Fruit fly (Drosophila melanogaster): ENCODE results near the gene CG10973.

The CG10973 gene

dm6 chr3L:12741608-12742007, 13.0 kb downstream of the CG10973 start, which contains the start of gene CG32112 (continued):
- TF ChIP-seq CG1647 (GFP tag; optimal IDR thresholded peaks at IDR 0.05) (no peak), hth (optimal IDR thresholded peaks at IDR 0.05) (no peak), Pdp1 (GFP tag; optimal IDR thresholded peaks at IDR 0.05) (peak in 1 of 2 experiments; percentile 94), CG9932 (GFP tag; IDR thresholded peaks at IDR 0.05) (no peak), B-H2 (GFP tag; optimal IDR thresholded peaks at IDR 0.05) (no peak), bsh (GFP tag; optimal IDR thresholded peaks at IDR 0.05) (no peak), luna (GFP tag; optimal IDR thresholded peaks at IDR 0.05) (no peak), cg (GFP tag; optimal IDR thresholded peaks at IDR 0.05) (no peak), CG12299 (tag; optimal IDR thresholded peaks at IDR 0.05) (no peak), CG11696 (GFP tag; IDR thresholded peaks at IDR 0.05) (no peak), tap (tag; optimal IDR thresholded peaks at IDR 0.05) (no peak), CG13123 (GFP tag; optimal IDR thresholded peaks at IDR 0.05) (peak; percentile 5), chm (GFP tag; IDR thresholded peaks at IDR 0.05) (no peak), CG14050 (GFP tag; IDR thresholded peaks at IDR 0.05) (no peak), CG18011 (GFP tag; optimal IDR thresholded peaks at IDR 0.05) (no peak), CG8924 (tag; optimal IDR thresholded peaks at IDR 0.05) (no peak), B-H1 (GFP tag; IDR thresholded peaks at IDR 0.05) (no peak), BEAF-32 (GFP tag; optimal IDR thresholded peaks at IDR 0.05) (peak; percentile 74), onecut (GFP tag; IDR thresholded peaks at IDR 0.05) (no peak), CG14014 (GFP tag; IDR thresholded peaks at IDR 0.05) (no peak), unpg (GFP tag; optimal IDR thresholded peaks at IDR 0.05) (no peak)

- TF ChIP-seq CG2120 (GFP tag; optimal IDR thresholded peaks at IDR 0.05) (no peak), Eip74EF (GFP tag; optimal IDR thresholded peaks at IDR 0.05) (peak in 1 of 2 experiments; percentile 92)
Observed at dm6 chr3L:12735707-12736106, 18.9 kb downstream of the CG10973 start.

- TF ChIP-seq CG4820 (GFP tag; optimal IDR thresholded peaks at IDR 0.05) = peak; percentile 14
- no peak for TF ChIP-seq Usf (GFP tag; optimal IDR thresholded peaks at IDR 0.05)
- TF ChIP-seq gro (GFP tag; optimal IDR thresholded peaks at IDR 0.05) = no peak
- no peak for TF ChIP-seq H2.0 (GFP tag; IDR thresholded peaks at IDR 0.05)
- no peak for TF ChIP-seq eve (GFP tag; optimal IDR thresholded peaks at IDR 0.05)
- TF ChIP-seq hb (GFP tag; IDR thresholded peaks at IDR 0.05; ENCODE audit: partially characterized antibody) = peak; percentile 73
- no peak for TF ChIP-seq mam (GFP tag; optimal IDR thresholded peaks at IDR 0.05)
- TF ChIP-seq CrebB (tag; optimal IDR thresholded peaks at IDR 0.05) = no peak
- no peak for TF ChIP-seq unpg (GFP tag; optimal IDR thresholded peaks at IDR 0.05)
- TF ChIP-seq pan (optimal IDR thresholded peaks at IDR 0.05) = no peak
- no peak for TF ChIP-seq pan (GFP tag; optimal IDR thresholded peaks at IDR 0.05 in 1 of 2, IDR thresholded peaks at IDR 0.05 in 1 of 2)
- peak; percentile 68 for TF ChIP-seq Bgb (GFP tag; IDR thresholded peaks at IDR 0.05; ENCODE audit: partially characterized antibody)
- peak; percentile 72 for TF ChIP-seq CG14710 (tag; optimal IDR thresholded peaks at IDR 0.05)
- TF ChIP-seq Sin3A (optimal IDR thresholded peaks at IDR 0.05) = peak; percentile 86
- TF ChIP-seq TFAM (GFP tag; optimal IDR thresholded peaks at IDR 0.05) = no peak
- no peak for TF ChIP-seq CG15479 (GFP tag; optimal IDR thresholded peaks at IDR 0.05)
- no peak for TF ChIP-seq Asciz (GFP tag; optimal IDR thresholded peaks at IDR 0.05)
- TF ChIP-seq CG12104 (GFP tag; optimal IDR thresholded peaks at IDR 0.05) = no peak
- no peak for TF ChIP-seq bowl (GFP tag; IDR thresholded peaks at IDR 0.05)
- no peak for TF ChIP-seq gce (GFP tag; IDR thresholded peaks at IDR 0.05)
- peak in 1 of 2 experiments; percentile 48 for TF ChIP-seq tll (GFP tag; optimal IDR thresholded peaks at IDR 0.05)
- TF ChIP-seq CG13624 (GFP tag; optimal IDR thresholded peaks at IDR 0.05) = no peak
- TF ChIP-seq fd64A (GFP tag; optimal IDR thresholded peaks at IDR 0.05) = no peak
- TF ChIP-seq CG32767 (GFP tag; IDR thresholded peaks at IDR 0.05) = no peak
- no peak for TF ChIP-seq CG14050 (GFP tag; IDR thresholded peaks at IDR 0.05)
- no peak for TF ChIP-seq gsb (GFP tag; IDR thresholded peaks at IDR 0.05)
- TF ChIP-seq CG18764 (GFP tag; optimal IDR thresholded peaks at IDR 0.05) = no peak
- no peak for TF ChIP-seq dimm (GFP tag; IDR thresholded peaks at IDR 0.05)
- no peak for TF ChIP-seq Hr51 (GFP tag; optimal IDR thresholded peaks at IDR 0.05)
Observed at dm6 chr3L:12734550-12735012, 20.0 kb downstream of the CG10973 start, which contains the start of the genes SmD1 and Ptp69D. SmD1 (minus strand) TSS chr3L:12734611. Ptp69D (plus strand) TSS chr3L:12734945.

Measured in whole organism, embryonic.